Worm (Caenorhabditis elegans): ENCODE data around the gene srt-50.
A peak's percentile ranks its signal among the peaks of the same experiment; 100 is the strongest.

srt-50 gene

ce11 chrIV:15038821-15039220 lies 35.7 kb upstream of the srt-50 start:
- TF ChIP-seq tbx-37 (GFP tag; conservative IDR thresholded peaks at IDR 0.05) (no peak), B0310.2 (tag; optimal IDR thresholded peaks at IDR 0.05) (no peak), sea-1 (GFP tag; conservative IDR thresholded peaks at IDR 0.05) (no peak)

- TF ChIP-seq pes-1 (GFP tag; IDR thresholded peaks at IDR 0.05) (peak; percentile 17; the same call in 1 of the 2 replicates), ama-1 (optimal IDR thresholded peaks at IDR 0.05) (peak; percentile 31), sea-1 (GFP tag; conservative IDR thresholded peaks at IDR 0.05) (no peak), tra-4 (tag; optimal IDR thresholded peaks at IDR 0.05) (no peak), hmg-4 (GFP tag; optimal IDR thresholded peaks at IDR 0.05) (peak; percentile 24), F13C5.2 (tag; optimal IDR thresholded peaks at IDR 0.05) (peak; percentile 46), tbx-11 (GFP tag; IDR thresholded peaks at IDR 0.05) (no peak)
Measured at ce11 chrIV:15039477-15039876, 35.0 kb upstream of the srt-50 start, which contains the start of gene hrpu-1. Gene hrpu-1 (plus strand): TSS chrIV:15039616.

- TF ChIP-seq tbx-11 (GFP tag; IDR thresholded peaks at IDR 0.05) (no peak), hmbx-1 (tag; optimal IDR thresholded peaks at IDR 0.05) (no peak), pes-1 (GFP tag; IDR thresholded peaks at IDR 0.05) (no peak), aly-1 (tag; optimal IDR thresholded peaks at IDR 0.05) (no peak), F13C5.2 (tag; optimal IDR thresholded peaks at IDR 0.05) (no peak), scrt-1 (GFP tag; IDR thresholded peaks at IDR 0.05) (no peak), hnd-1 (tag; optimal IDR thresholded peaks at IDR 0.05) (no peak), B0310.2 (tag; optimal IDR thresholded peaks at IDR 0.05) (no peak), ceh-36 (tag; optimal IDR thresholded peaks at IDR 0.05) (no peak), tbx-37 (GFP tag; conservative IDR thresholded peaks at IDR 0.05) (no peak), ets-7 (tag; optimal IDR thresholded peaks at IDR 0.05) (no peak), hmg-4 (GFP tag; optimal IDR thresholded peaks at IDR 0.05) (no peak), ceh-13 (GFP tag; optimal IDR thresholded peaks at IDR 0.05) (no peak), sea-1 (GFP tag; conservative IDR thresholded peaks at IDR 0.05) (no peak), tra-4 (tag; optimal IDR thresholded peaks at IDR 0.05) (no peak), ama-1 (optimal IDR thresholded peaks at IDR 0.05) (no peak)
Measured at ce11 chrIV:15041124-15041523, 33.4 kb upstream of the srt-50 start.

ce11 chrIV:15042159-15042936 lies 32.1 kb upstream of the srt-50 start:
- TF ChIP-seq B0310.2 (tag; optimal IDR thresholded peaks at IDR 0.05) (no peak), hmbx-1 (tag; optimal IDR thresholded peaks at IDR 0.05) (no peak), aly-1 (tag; optimal IDR thresholded peaks at IDR 0.05) (no peak), sea-1 (GFP tag; conservative IDR thresholded peaks at IDR 0.05) (no peak), flt-1 (GFP tag; IDR thresholded peaks at IDR 0.05) (no peak), ets-7 (tag; optimal IDR thresholded peaks at IDR 0.05) (no peak), hmg-4 (GFP tag; optimal IDR thresholded peaks at IDR 0.05) (no peak), ama-1 (optimal IDR thresholded peaks at IDR 0.05) (peak; percentile 36)

- no peak for TF ChIP-seq aly-1 (tag; optimal IDR thresholded peaks at IDR 0.05)
- TF ChIP-seq sea-1 (GFP tag; conservative IDR thresholded peaks at IDR 0.05), result no peak; the same call in 1 of the 2 replicates
- no peak for TF ChIP-seq ama-1 (optimal IDR thresholded peaks at IDR 0.05)
- TF ChIP-seq hnd-1 (tag; optimal IDR thresholded peaks at IDR 0.05), result no peak
- no peak for TF ChIP-seq ceh-36 (tag; optimal IDR thresholded peaks at IDR 0.05)
- TF ChIP-seq flt-1 (GFP tag; IDR thresholded peaks at IDR 0.05), result no peak
- TF ChIP-seq ceh-13 (GFP tag; optimal IDR thresholded peaks at IDR 0.05), result no peak
- TF ChIP-seq F13C5.2 (tag; optimal IDR thresholded peaks at IDR 0.05), result no peak
- no peak for TF ChIP-seq hmbx-1 (tag; optimal IDR thresholded peaks at IDR 0.05)
- no peak for TF ChIP-seq ets-7 (tag; optimal IDR thresholded peaks at IDR 0.05)
Measured at ce11 chrIV:15046162-15046561, 28.3 kb upstream of the srt-50 start.

ce11 chrIV:15049288-15050094 lies 25.0 kb upstream of the srt-50 start:
- TF ChIP-seq ceh-36 (tag; optimal IDR thresholded peaks at IDR 0.05), result no peak
- TF ChIP-seq ama-1 (optimal IDR thresholded peaks at IDR 0.05), result peak; percentile 91
- TF ChIP-seq tbx-11 (GFP tag; IDR thresholded peaks at IDR 0.05), result no peak
- no peak for TF ChIP-seq hmg-4 (GFP tag; optimal IDR thresholded peaks at IDR 0.05)
- no peak for TF ChIP-seq B0310.2 (tag; optimal IDR thresholded peaks at IDR 0.05)
- TF ChIP-seq scrt-1 (GFP tag; IDR thresholded peaks at IDR 0.05), result no peak
- TF ChIP-seq tbx-37 (GFP tag; conservative IDR thresholded peaks at IDR 0.05), result no peak
- no peak for TF ChIP-seq ets-7 (tag; optimal IDR thresholded peaks at IDR 0.05)

ce11 chrIV:15051045-15051444 lies 23.4 kb upstream of the srt-50 start:
- no peak for TF ChIP-seq sea-1 (GFP tag; conservative IDR thresholded peaks at IDR 0.05)
- TF ChIP-seq ceh-36 (tag; optimal IDR thresholded peaks at IDR 0.05), result no peak
- TF ChIP-seq tbx-37 (GFP tag; conservative IDR thresholded peaks at IDR 0.05), result no peak
- TF ChIP-seq aly-1 (tag; optimal IDR thresholded peaks at IDR 0.05), result no peak
- TF ChIP-seq ets-7 (tag; optimal IDR thresholded peaks at IDR 0.05), result no peak
- no peak for TF ChIP-seq flt-1 (GFP tag; IDR thresholded peaks at IDR 0.05)
- no peak for TF ChIP-seq tbx-11 (GFP tag; IDR thresholded peaks at IDR 0.05)
- TF ChIP-seq tra-4 (tag; optimal IDR thresholded peaks at IDR 0.05), result no peak
- no peak for TF ChIP-seq scrt-1 (GFP tag; IDR thresholded peaks at IDR 0.05)
- TF ChIP-seq ceh-13 (GFP tag; optimal IDR thresholded peaks at IDR 0.05), result no peak
- TF ChIP-seq B0310.2 (tag; optimal IDR thresholded peaks at IDR 0.05), result no peak
- no peak for TF ChIP-seq ama-1 (optimal IDR thresholded peaks at IDR 0.05)
- TF ChIP-seq F13C5.2 (tag; optimal IDR thresholded peaks at IDR 0.05), result no peak
- TF ChIP-seq pes-1 (GFP tag; IDR thresholded peaks at IDR 0.05), result no peak
- TF ChIP-seq hnd-1 (tag; optimal IDR thresholded peaks at IDR 0.05), result no peak
- no peak for TF ChIP-seq hmbx-1 (tag; optimal IDR thresholded peaks at IDR 0.05)
